Fruit fly (Drosophila melanogaster): ENCODE results near the gene CG11436.

DNA sequence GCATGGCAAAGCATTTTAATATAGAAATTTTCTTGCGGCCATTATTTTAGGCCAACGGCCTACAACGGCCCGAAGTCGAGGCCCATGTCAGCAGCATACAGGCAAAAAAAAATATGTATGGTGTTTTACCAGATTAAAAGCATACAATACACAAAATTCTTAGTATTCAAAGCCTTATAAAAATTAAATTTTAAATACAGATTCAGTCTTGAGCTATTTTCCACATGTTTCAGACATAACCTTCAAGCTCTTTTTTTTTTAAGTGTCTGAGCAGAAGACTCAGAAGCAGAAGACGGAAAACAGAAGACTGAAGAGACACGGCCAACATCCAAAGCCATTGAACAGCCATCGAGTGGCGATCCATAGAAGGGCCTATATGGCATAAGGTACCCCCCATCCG lies 30.1 kb upstream of the CG11436 start:
- TF ChIP-seq OdsH (GFP tag; optimal IDR thresholded peaks at IDR 0.05) (no peak), usp (GFP tag; optimal IDR thresholded peaks at IDR 0.05) (no peak), lola (GFP tag; optimal IDR thresholded peaks at IDR 0.05) (no peak)
